Worm (Caenorhabditis elegans): ENCODE results near the gene fbxa-69.
A peak's percentile ranks its signal among the peaks of the same experiment; 100 is the strongest.

Gene fbxa-69

DNA sequence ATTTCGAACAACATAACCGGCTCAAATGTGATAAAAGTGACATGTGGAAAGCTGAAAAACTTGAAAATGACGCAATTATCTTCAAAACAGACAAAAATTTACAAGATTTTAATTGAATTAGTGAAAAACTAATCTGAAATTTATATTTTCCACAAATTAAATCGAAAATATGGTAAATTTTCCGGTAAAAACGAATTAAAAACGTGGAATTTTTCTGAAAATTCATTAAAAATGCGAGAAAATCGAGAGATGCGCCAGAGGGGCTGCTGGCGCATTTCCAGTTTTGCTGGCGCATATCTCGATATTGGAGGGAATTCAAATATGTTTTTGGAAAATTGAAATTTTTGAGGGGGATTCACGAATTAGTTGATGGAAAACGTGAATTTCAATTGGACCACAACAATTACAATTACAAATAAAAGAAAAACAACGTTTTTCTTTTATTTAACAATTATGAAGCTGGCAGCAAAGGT lies 49.6 kb downstream of the fbxa-69 start, which contains the start of the genes haf-3 and F57A10.2 (continued):
- TF ChIP-seq nhr-11 (tag; optimal IDR thresholded peaks at IDR 0.05) (peak; percentile 57), elt-3 (tag; optimal IDR thresholded peaks at IDR 0.05) (no peak), fkh-2 (tag; optimal IDR thresholded peaks at IDR 0.05) (peak; percentile 33), nhr-77 (tag; optimal IDR thresholded peaks at IDR 0.05) (peak; percentile 80)
